Worm (Caenorhabditis elegans): ENCODE results near the gene Y22D7AR.6.

The Y22D7AR.6 gene

ce11 chrIII:1689927-1690326, 13.4 kb upstream of the Y22D7AR.6 start, which contains the start of gene Y22D7AR.14:
Gene Y22D7AR.14 (minus strand): TSS chrIII:1690027.
- TF ChIP-seq T22C8.4 (GFP tag; IDR thresholded peaks at IDR 0.05): no peak
- no peak for TF ChIP-seq med-1 (GFP tag; optimal IDR thresholded peaks at IDR 0.05; ENCODE audit: insufficient read depth)
- TF ChIP-seq flt-1 (GFP tag; IDR thresholded peaks at IDR 0.05): no peak
- TF ChIP-seq tab-1 (GFP tag; IDR thresholded peaks at IDR 0.05): no peak
- TF ChIP-seq ref-1 (GFP tag; conservative IDR thresholded peaks at IDR 0.05): no peak
- no peak for TF ChIP-seq klf-2 (GFP tag; conservative IDR thresholded peaks at IDR 0.05)
- no peak for TF ChIP-seq ztf-23 (GFP tag; IDR thresholded peaks at IDR 0.05)
- TF ChIP-seq cog-1 (tag; optimal IDR thresholded peaks at IDR 0.05): no peak
- no peak for TF ChIP-seq ztf-29 (GFP tag; IDR thresholded peaks at IDR 0.05)

ce11 chrIII:1687999-1688398, 11.5 kb upstream of the Y22D7AR.6 start, which contains the start of gene Y22D7AR.7:
Gene Y22D7AR.7 (minus strand): TSS chrIII:1688099.
- TF ChIP-seq klf-2 (GFP tag; conservative IDR thresholded peaks at IDR 0.05): no peak

- no peak for TF ChIP-seq T22C8.4 (GFP tag; IDR thresholded peaks at IDR 0.05)
- no peak for TF ChIP-seq ztf-29 (GFP tag; IDR thresholded peaks at IDR 0.05)
- no peak for TF ChIP-seq med-1 (GFP tag; optimal IDR thresholded peaks at IDR 0.05; ENCODE audit: insufficient read depth)
- TF ChIP-seq ref-1 (GFP tag; conservative IDR thresholded peaks at IDR 0.05): no peak
- TF ChIP-seq klf-2 (GFP tag; conservative IDR thresholded peaks at IDR 0.05): no peak
- no peak for TF ChIP-seq flt-1 (GFP tag; IDR thresholded peaks at IDR 0.05)
- TF ChIP-seq ztf-23 (GFP tag; IDR thresholded peaks at IDR 0.05): no peak
- no peak for TF ChIP-seq cog-1 (tag; optimal IDR thresholded peaks at IDR 0.05)
- no peak for TF ChIP-seq tab-1 (GFP tag; IDR thresholded peaks at IDR 0.05)
Observed at ce11 chrIII:1682262-1682661, 5.7 kb upstream of the Y22D7AR.6 start.

- TF ChIP-seq ztf-29 (GFP tag; IDR thresholded peaks at IDR 0.05) (no peak), cog-1 (tag; optimal IDR thresholded peaks at IDR 0.05) (no peak), med-1 (GFP tag; optimal IDR thresholded peaks at IDR 0.05; ENCODE audit: insufficient read depth) (no peak), flt-1 (GFP tag; IDR thresholded peaks at IDR 0.05) (no peak), T22C8.4 (GFP tag; IDR thresholded peaks at IDR 0.05) (no peak), klf-2 (GFP tag; conservative IDR thresholded peaks at IDR 0.05) (no peak), tab-1 (GFP tag; IDR thresholded peaks at IDR 0.05) (no peak), ztf-23 (GFP tag; IDR thresholded peaks at IDR 0.05) (no peak), ref-1 (GFP tag; conservative IDR thresholded peaks at IDR 0.05) (no peak)
Observed at ce11 chrIII:1680996-1681395, 4.5 kb upstream of the Y22D7AR.6 start.

ce11 chrIII:1680393-1680792, 3.9 kb upstream of the Y22D7AR.6 start:
- TF ChIP-seq T22C8.4 (GFP tag; IDR thresholded peaks at IDR 0.05) (no peak), ztf-23 (GFP tag; IDR thresholded peaks at IDR 0.05) (no peak), klf-2 (GFP tag; conservative IDR thresholded peaks at IDR 0.05) (no peak), ztf-29 (GFP tag; IDR thresholded peaks at IDR 0.05) (no peak), flt-1 (GFP tag; IDR thresholded peaks at IDR 0.05) (no peak), cog-1 (tag; optimal IDR thresholded peaks at IDR 0.05) (no peak), tab-1 (GFP tag; IDR thresholded peaks at IDR 0.05) (no peak), med-1 (GFP tag; optimal IDR thresholded peaks at IDR 0.05; ENCODE audit: insufficient read depth) (no peak), ref-1 (GFP tag; conservative IDR thresholded peaks at IDR 0.05) (no peak)

- no peak for TF ChIP-seq T22C8.4 (GFP tag; IDR thresholded peaks at IDR 0.05)
- no peak for TF ChIP-seq tab-1 (GFP tag; IDR thresholded peaks at IDR 0.05)
- no peak for TF ChIP-seq klf-2 (GFP tag; conservative IDR thresholded peaks at IDR 0.05)
- TF ChIP-seq ztf-23 (GFP tag; IDR thresholded peaks at IDR 0.05): no peak
- no peak for TF ChIP-seq ztf-29 (GFP tag; IDR thresholded peaks at IDR 0.05)
- no peak for TF ChIP-seq ref-1 (GFP tag; conservative IDR thresholded peaks at IDR 0.05)
- TF ChIP-seq med-1 (GFP tag; optimal IDR thresholded peaks at IDR 0.05; ENCODE audit: insufficient read depth): no peak
Observed at ce11 chrIII:1678671-1679070, 2.1 kb upstream of the Y22D7AR.6 start.

ce11 chrIII:1674760-1675159, 1.8 kb downstream of the Y22D7AR.6 start:
- TF ChIP-seq ztf-23 (GFP tag; IDR thresholded peaks at IDR 0.05) (no peak), T22C8.4 (GFP tag; IDR thresholded peaks at IDR 0.05) (no peak), cog-1 (tag; optimal IDR thresholded peaks at IDR 0.05) (no peak), flt-1 (GFP tag; IDR thresholded peaks at IDR 0.05) (no peak), klf-2 (GFP tag; conservative IDR thresholded peaks at IDR 0.05) (no peak), ztf-29 (GFP tag; IDR thresholded peaks at IDR 0.05) (no peak), ref-1 (GFP tag; conservative IDR thresholded peaks at IDR 0.05) (no peak), med-1 (GFP tag; optimal IDR thresholded peaks at IDR 0.05; ENCODE audit: insufficient read depth) (no peak), tab-1 (GFP tag; IDR thresholded peaks at IDR 0.05) (no peak)

- no peak for TF ChIP-seq med-1 (GFP tag; optimal IDR thresholded peaks at IDR 0.05; ENCODE audit: insufficient read depth)
- no peak for TF ChIP-seq ztf-29 (GFP tag; IDR thresholded peaks at IDR 0.05)
- TF ChIP-seq T22C8.4 (GFP tag; IDR thresholded peaks at IDR 0.05): no peak
- TF ChIP-seq ztf-23 (GFP tag; IDR thresholded peaks at IDR 0.05): no peak
- TF ChIP-seq tab-1 (GFP tag; IDR thresholded peaks at IDR 0.05): no peak
- TF ChIP-seq klf-2 (GFP tag; conservative IDR thresholded peaks at IDR 0.05): no peak
- TF ChIP-seq ref-1 (GFP tag; conservative IDR thresholded peaks at IDR 0.05): no peak
- TF ChIP-seq cog-1 (tag; optimal IDR thresholded peaks at IDR 0.05): no peak
- no peak for TF ChIP-seq flt-1 (GFP tag; IDR thresholded peaks at IDR 0.05)
Observed at ce11 chrIII:1673320-1673719, 3.2 kb downstream of the Y22D7AR.6 start.

ce11 chrIII:1668519-1668918, 8.0 kb downstream of the Y22D7AR.6 start, which contains the start of gene glb-30:
Gene glb-30 (minus strand): TSS chrIII:1668619.
- TF ChIP-seq ref-1 (GFP tag; conservative IDR thresholded peaks at IDR 0.05) (no peak), T22C8.4 (GFP tag; IDR thresholded peaks at IDR 0.05) (no peak), klf-2 (GFP tag; conservative IDR thresholded peaks at IDR 0.05) (no peak), tab-1 (GFP tag; IDR thresholded peaks at IDR 0.05) (no peak), ztf-29 (GFP tag; IDR thresholded peaks at IDR 0.05) (no peak), flt-1 (GFP tag; IDR thresholded peaks at IDR 0.05) (no peak), cog-1 (tag; optimal IDR thresholded peaks at IDR 0.05) (no peak), med-1 (GFP tag; optimal IDR thresholded peaks at IDR 0.05; ENCODE audit: insufficient read depth) (no peak), ztf-23 (GFP tag; IDR thresholded peaks at IDR 0.05) (no peak)

- TF ChIP-seq klf-2 (GFP tag; conservative IDR thresholded peaks at IDR 0.05) (no peak), T22C8.4 (GFP tag; IDR thresholded peaks at IDR 0.05) (peak; percentile 72)
Observed at ce11 chrIII:1666893-1667292, 9.6 kb downstream of the Y22D7AR.6 start.
